In the genomic region with DNA sequence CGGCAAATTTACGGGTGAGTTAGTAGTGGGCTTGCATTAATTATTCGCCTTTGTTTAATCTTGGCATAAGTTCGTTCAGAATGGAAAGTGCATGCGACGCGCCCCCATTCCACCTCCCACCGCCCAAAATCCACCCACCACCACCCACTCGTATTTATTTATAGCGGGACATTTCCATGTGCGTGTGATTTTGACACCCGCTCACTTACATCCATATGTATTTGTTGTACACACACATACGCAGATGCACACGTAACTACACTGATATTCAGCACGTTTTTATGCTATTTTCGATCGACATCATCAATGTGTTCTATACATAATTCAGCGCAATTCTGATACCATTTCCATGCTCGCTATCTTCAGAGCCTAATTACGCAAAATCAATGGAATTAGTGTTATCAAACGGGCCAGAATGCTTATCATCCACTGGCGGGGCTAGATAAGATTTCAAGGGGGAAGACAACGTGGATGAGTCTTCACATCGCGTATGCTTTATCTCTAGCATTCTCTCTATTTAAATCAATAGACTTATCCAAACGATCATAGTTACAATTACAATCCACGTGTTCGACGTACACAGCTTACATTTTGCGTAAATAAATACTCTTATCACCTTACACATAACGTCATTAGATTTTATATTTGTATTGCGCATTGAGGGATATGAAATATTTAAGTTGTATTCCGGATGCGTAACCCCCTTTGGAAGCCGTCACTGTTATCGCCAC, we compare ENCODE assay signal across 1 fruit fly cellular context.
A peak's percentile ranks its signal among the peaks of the same experiment; 100 is the strongest.
TF ChIP-seq lines count a peak whose summit lies in the region.

No protein-coding gene starts in this region.

TF ChIP-seq in whole organism, embryonic, 481 proteins besides CTCF, POLR2A, EP300 and RAD21 (continued from another document and continues in another):
- TF ChIP-seq CG9437 (GFP tag; optimal IDR thresholded peaks at IDR 0.05; lab: Kevin White, UChicago): peak; percentile 19
- no peak for TF ChIP-seq tin (GFP tag; optimal IDR thresholded peaks at IDR 0.05; lab: Kevin White, UChicago)
- no peak for TF ChIP-seq CG11093 (GFP tag; IDR thresholded peaks at IDR 0.05; lab: Robert Waterston, UW)
- no peak for TF ChIP-seq br (optimal IDR thresholded peaks at IDR 0.05; lab: Kevin White, UChicago)
- TF ChIP-seq Jarid2 (GFP tag; optimal IDR thresholded peaks at IDR 0.05; lab: Kevin White, UChicago): no peak
- no peak for TF ChIP-seq CG18764 (GFP tag; optimal IDR thresholded peaks at IDR 0.05; lab: Kevin White, UChicago)
- TF ChIP-seq bsh (GFP tag; optimal IDR thresholded peaks at IDR 0.05; lab: Kevin White, UChicago): no peak
- no peak for TF ChIP-seq sna (GFP tag; IDR thresholded peaks at IDR 0.05; lab: Robert Waterston, UW; ENCODE audit: partially characterized antibody)
- peak; percentile 42 for TF ChIP-seq CG7839 (tag; optimal IDR thresholded peaks at IDR 0.05; lab: Kevin White, UChicago)
- peak; percentile 3 for TF ChIP-seq CG15601 (tag; optimal IDR thresholded peaks at IDR 0.05; lab: Kevin White, UChicago)
- TF ChIP-seq crp (GFP tag; optimal IDR thresholded peaks at IDR 0.05; lab: Kevin White, UChicago): no peak
- no peak for TF ChIP-seq hb (GFP tag; IDR thresholded peaks at IDR 0.05; lab: Robert Waterston, UW; ENCODE audit: partially characterized antibody)
- TF ChIP-seq chm (GFP tag; IDR thresholded peaks at IDR 0.05; lab: Robert Waterston, UW): no peak
- peak; percentile 51 for TF ChIP-seq Side (GFP tag; optimal IDR thresholded peaks at IDR 0.05; lab: Kevin White, UChicago)
- TF ChIP-seq Scr (GFP tag; IDR thresholded peaks at IDR 0.05; lab: Robert Waterston, UW; ENCODE audit: partially characterized antibody): no peak
- TF ChIP-seq inv (GFP tag; IDR thresholded peaks at IDR 0.05; lab: Robert Waterston, UW; ENCODE audit: partially characterized antibody): no peak
- no peak for TF ChIP-seq Ets97D (GFP tag; optimal IDR thresholded peaks at IDR 0.05; lab: Kevin White, UChicago)
- TF ChIP-seq Hr39 (optimal IDR thresholded peaks at IDR 0.05; lab: Kevin White, UChicago): no peak
- TF ChIP-seq hth (optimal IDR thresholded peaks at IDR 0.05; lab: Kevin White, UChicago): no peak
- TF ChIP-seq CG2199 (GFP tag; IDR thresholded peaks at IDR 0.05; lab: Robert Waterston, UW): 0 out of 3 replicates have a peak, but pooled peaks have one; percentile 37
- TF ChIP-seq scrt (GFP tag; optimal IDR thresholded peaks at IDR 0.05; lab: Kevin White, UChicago): peak; percentile 46
- TF ChIP-seq CG6272 (GFP tag; IDR thresholded peaks at IDR 0.05; lab: Robert Waterston, UW): no peak
- TF ChIP-seq lmd (GFP tag; IDR thresholded peaks at IDR 0.05; lab: Robert Waterston, UW): peak; percentile 30; the same call in 1 of the 2 replicates
- TF ChIP-seq corto (GFP tag; optimal IDR thresholded peaks at IDR 0.05; lab: Kevin White, UChicago): no peak
- TF ChIP-seq Nf-YB (GFP tag; optimal IDR thresholded peaks at IDR 0.05; lab: Kevin White, UChicago): no peak
- no peak for TF ChIP-seq ac (GFP tag; optimal IDR thresholded peaks at IDR 0.05; lab: Kevin White, UChicago)
- no peak for TF ChIP-seq Poxn (GFP tag; IDR thresholded peaks at IDR 0.05; lab: Robert Waterston, UW)
- no peak for TF ChIP-seq CG17612 (GFP tag; IDR thresholded peaks at IDR 0.05; lab: Robert Waterston, UW)
- TF ChIP-seq CG18619 (GFP tag; optimal IDR thresholded peaks at IDR 0.05; lab: Kevin White, UChicago): peak; percentile 56
- TF ChIP-seq Dfd (GFP tag; optimal IDR thresholded peaks at IDR 0.05; lab: Kevin White, UChicago): no peak
- TF ChIP-seq abd-A (tag; optimal IDR thresholded peaks at IDR 0.05; lab: Kevin White, UChicago): no peak
- TF ChIP-seq CG12299 (tag; optimal IDR thresholded peaks at IDR 0.05; lab: Kevin White, UChicago): no peak
- peak; percentile 88 for TF ChIP-seq sr (GFP tag; IDR thresholded peaks at IDR 0.05; lab: Robert Waterston, UW)
- TF ChIP-seq trem (tag; optimal IDR thresholded peaks at IDR 0.05; lab: Kevin White, UChicago): no peak
- TF ChIP-seq Mrtf (GFP tag; IDR thresholded peaks at IDR 0.05; lab: Robert Waterston, UW): no peak
- no peak for TF ChIP-seq crc (GFP tag; optimal IDR thresholded peaks at IDR 0.05; lab: Kevin White, UChicago)
- TF ChIP-seq mld (GFP tag; IDR thresholded peaks at IDR 0.05; lab: Robert Waterston, UW; ENCODE audit: partially characterized antibody): no peak
- peak; percentile 14 for TF ChIP-seq ems (GFP tag; optimal IDR thresholded peaks at IDR 0.05; lab: Kevin White, UChicago)
- TF ChIP-seq Rfx (GFP tag; IDR thresholded peaks at IDR 0.05; lab: Robert Waterston, UW): no peak
- no peak for TF ChIP-seq ken (GFP tag; IDR thresholded peaks at IDR 0.05; lab: Robert Waterston, UW)
- no peak for TF ChIP-seq dmrt11E (tag; optimal IDR thresholded peaks at IDR 0.05; lab: Kevin White, UChicago)
- peak; percentile 17 for TF ChIP-seq CG8359 (GFP tag; optimal IDR thresholded peaks at IDR 0.05; lab: Kevin White, UChicago; ENCODE audit: borderline replicate concordance)
- peak; percentile 38 for TF ChIP-seq HLH54F (GFP tag; optimal IDR thresholded peaks at IDR 0.05; lab: Kevin White, UChicago)
- TF ChIP-seq ab (GFP tag; optimal IDR thresholded peaks at IDR 0.05; lab: Kevin White, UChicago): no peak
- no peak for TF ChIP-seq BtbVII (GFP tag; optimal IDR thresholded peaks at IDR 0.05; lab: Kevin White, UChicago)
- no peak for TF ChIP-seq gce (GFP tag; IDR thresholded peaks at IDR 0.05; lab: Robert Waterston, UW)
- no peak for TF ChIP-seq pfk (GFP tag; optimal IDR thresholded peaks at IDR 0.05; lab: Kevin White, UChicago)
- TF ChIP-seq CG5245 (GFP tag; optimal IDR thresholded peaks at IDR 0.05; lab: Kevin White, UChicago): no peak
- TF ChIP-seq D (optimal IDR thresholded peaks at IDR 0.05; lab: Kevin White, UChicago): no peak
- TF ChIP-seq D (GFP tag; optimal IDR thresholded peaks at IDR 0.05; lab: Kevin White, UChicago): no peak
- no peak for TF ChIP-seq CG14050 (GFP tag; IDR thresholded peaks at IDR 0.05; lab: Robert Waterston, UW)
- no peak for TF ChIP-seq Drgx (GFP tag; IDR thresholded peaks at IDR 0.05; lab: Robert Waterston, UW)
- TF ChIP-seq Ravus (GFP tag; IDR thresholded peaks at IDR 0.05; lab: Robert Waterston, UW): no peak
- peak; percentile 23 for TF ChIP-seq Oli (tag; optimal IDR thresholded peaks at IDR 0.05; lab: Kevin White, UChicago)
- no peak for TF ChIP-seq CG7357 (GFP tag; IDR thresholded peaks at IDR 0.05; lab: Robert Waterston, UW)
- no peak for TF ChIP-seq Mes4 (GFP tag; optimal IDR thresholded peaks at IDR 0.05; lab: Kevin White, UChicago)
- TF ChIP-seq CG9932 (GFP tag; IDR thresholded peaks at IDR 0.05; lab: Robert Waterston, UW): peak; percentile 19; the same call in 1 of the 2 replicates
- peak; percentile 66 for TF ChIP-seq CG10543 (GFP tag; optimal IDR thresholded peaks at IDR 0.05; lab: Kevin White, UChicago)
- no peak for TF ChIP-seq nom (GFP tag; optimal IDR thresholded peaks at IDR 0.05; lab: Kevin White, UChicago)
- TF ChIP-seq CG32532 (GFP tag; IDR thresholded peaks at IDR 0.05; lab: Robert Waterston, UW): peak; percentile 49; the same call in 1 of the 2 replicates
- no peak for TF ChIP-seq gfzf (GFP tag; optimal IDR thresholded peaks at IDR 0.05; lab: Kevin White, UChicago)
- no peak for TF ChIP-seq CG10431 (GFP tag; optimal IDR thresholded peaks at IDR 0.05; lab: Kevin White, UChicago)
- TF ChIP-seq CG8478 (optimal IDR thresholded peaks at IDR 0.05; lab: Kevin White, UChicago): no peak
- no peak for TF ChIP-seq Doc2 (GFP tag; IDR thresholded peaks at IDR 0.05; lab: Robert Waterston, UW)
- TF ChIP-seq tx (GFP tag; optimal IDR thresholded peaks at IDR 0.05; lab: Kevin White, UChicago): no peak
- no peak for TF ChIP-seq CG14667 (GFP tag; IDR thresholded peaks at IDR 0.05; lab: Robert Waterston, UW)
- no peak for TF ChIP-seq CG4282 (GFP tag; optimal IDR thresholded peaks at IDR 0.05; lab: Kevin White, UChicago)
- peak; percentile 44; the same call in 2 of the 3 replicates for TF ChIP-seq row (GFP tag; IDR thresholded peaks at IDR 0.05; lab: Robert Waterston, UW)
- TF ChIP-seq MBD-R2 (GFP tag; IDR thresholded peaks at IDR 0.05; lab: Robert Waterston, UW): no peak
- no peak for TF ChIP-seq Hey (tag; optimal IDR thresholded peaks at IDR 0.05; lab: Kevin White, UChicago)
- no peak for TF ChIP-seq CG17802 (tag; optimal IDR thresholded peaks at IDR 0.05; lab: Kevin White, UChicago)
- TF ChIP-seq D19B (GFP tag; optimal IDR thresholded peaks at IDR 0.05; lab: Kevin White, UChicago): peak; percentile 54
- peak; percentile 36 for TF ChIP-seq Asciz (GFP tag; optimal IDR thresholded peaks at IDR 0.05; lab: Kevin White, UChicago)
- TF ChIP-seq Atf-2 (GFP tag; optimal IDR thresholded peaks at IDR 0.05; lab: Kevin White, UChicago): peak; percentile 5
- no peak for TF ChIP-seq CG8089 (GFP tag; optimal IDR thresholded peaks at IDR 0.05; lab: Kevin White, UChicago)
- TF ChIP-seq tio (GFP tag; optimal IDR thresholded peaks at IDR 0.05; lab: Kevin White, UChicago): no peak
- TF ChIP-seq toy (GFP tag; IDR thresholded peaks at IDR 0.05; lab: Robert Waterston, UW): 0 out of 2 replicates have a peak, but pooled peaks have one; percentile 22
- TF ChIP-seq ewg (GFP tag; optimal IDR thresholded peaks at IDR 0.05; lab: Kevin White, UChicago): no peak
- TF ChIP-seq CG10959 (GFP tag; IDR thresholded peaks at IDR 0.05; lab: Robert Waterston, UW): no peak
- no peak for TF ChIP-seq en (GFP tag; optimal IDR thresholded peaks at IDR 0.05; lab: Kevin White, UChicago)
- TF ChIP-seq CG14965 (GFP tag; optimal IDR thresholded peaks at IDR 0.05; lab: Kevin White, UChicago; ENCODE audit: borderline replicate concordance): no peak
- TF ChIP-seq Blimp-1 (GFP tag; optimal IDR thresholded peaks at IDR 0.05; lab: Kevin White, UChicago): no peak
- TF ChIP-seq ase (GFP tag; IDR thresholded peaks at IDR 0.05; lab: Robert Waterston, UW): no peak
- TF ChIP-seq Gug (GFP tag; IDR thresholded peaks at IDR 0.05; lab: Robert Waterston, UW): no peak
- TF ChIP-seq CHES-1-like (GFP tag; optimal IDR thresholded peaks at IDR 0.05; lab: Kevin White, UChicago): peak; percentile 23
- TF ChIP-seq zfh2 (GFP tag; optimal IDR thresholded peaks at IDR 0.05; lab: Kevin White, UChicago): peak; percentile 58
- no peak for TF ChIP-seq run (tag; optimal IDR thresholded peaks at IDR 0.05; lab: Kevin White, UChicago)
- TF ChIP-seq kah (GFP tag; optimal IDR thresholded peaks at IDR 0.05; lab: Kevin White, UChicago): no peak
- TF ChIP-seq Usf (GFP tag; optimal IDR thresholded peaks at IDR 0.05; lab: Kevin White, UChicago): peak; percentile 40
- TF ChIP-seq CG30403 (GFP tag; optimal IDR thresholded peaks at IDR 0.05; lab: Kevin White, UChicago): peak; percentile 45
- peak; percentile 53; the same call in 2 of the 3 replicates for TF ChIP-seq CG17361 (GFP tag; IDR thresholded peaks at IDR 0.05; lab: Robert Waterston, UW)
- TF ChIP-seq CG15696 (tag; optimal IDR thresholded peaks at IDR 0.05; lab: Kevin White, UChicago): peak; percentile 38
- TF ChIP-seq gsb-n (tag; optimal IDR thresholded peaks at IDR 0.05; lab: Kevin White, UChicago): no peak
- no peak for TF ChIP-seq CG11560 (tag; IDR thresholded peaks at IDR 0.05; lab: Robert Waterston, UW)
- peak; percentile 63; the same call in 2 of the 3 replicates for TF ChIP-seq CG11695 (GFP tag; IDR thresholded peaks at IDR 0.05; lab: Robert Waterston, UW)
- TF ChIP-seq mirr (GFP tag; optimal IDR thresholded peaks at IDR 0.05; lab: Kevin White, UChicago): peak; percentile 87
- no peak for TF ChIP-seq sc (optimal IDR thresholded peaks at IDR 0.05; lab: Kevin White, UChicago)
- no peak for TF ChIP-seq sc (GFP tag; optimal IDR thresholded peaks at IDR 0.05; lab: Kevin White, UChicago)
- peak; percentile 48 for TF ChIP-seq CG15011 (GFP tag; optimal IDR thresholded peaks at IDR 0.05; lab: Kevin White, UChicago)
- peak; percentile 39 for TF ChIP-seq CG18262 (tag; optimal IDR thresholded peaks at IDR 0.05; lab: Kevin White, UChicago)
- no peak for TF ChIP-seq CG3726 (GFP tag; IDR thresholded peaks at IDR 0.05; lab: Robert Waterston, UW)
- TF ChIP-seq NC2β (GFP tag; optimal IDR thresholded peaks at IDR 0.05; lab: Kevin White, UChicago): no peak
- TF ChIP-seq Abd-B (GFP tag; optimal IDR thresholded peaks at IDR 0.05; lab: Kevin White, UChicago): peak; percentile 15
- peak; percentile 7 for TF ChIP-seq CG11723 (GFP tag; optimal IDR thresholded peaks at IDR 0.05; lab: Kevin White, UChicago)
- no peak for TF ChIP-seq eve (GFP tag; optimal IDR thresholded peaks at IDR 0.05; lab: Kevin White, UChicago)
- no peak for TF ChIP-seq twi (tag; optimal IDR thresholded peaks at IDR 0.05; lab: Kevin White, UChicago)
- no peak for TF ChIP-seq CG17912 (GFP tag; optimal IDR thresholded peaks at IDR 0.05; lab: Kevin White, UChicago)
- peak; percentile 27 for TF ChIP-seq eyg (GFP tag; optimal IDR thresholded peaks at IDR 0.05; lab: Kevin White, UChicago)
- peak; percentile 19 for TF ChIP-seq repo (GFP tag; optimal IDR thresholded peaks at IDR 0.05; lab: Kevin White, UChicago)
- TF ChIP-seq CG10462 (GFP tag; optimal IDR thresholded peaks at IDR 0.05; lab: Kevin White, UChicago): no peak
- TF ChIP-seq esg (GFP tag; conservative IDR thresholded peaks at IDR 0.05; lab: Robert Waterston, UW): no peak
- TF ChIP-seq jing (GFP tag; optimal IDR thresholded peaks at IDR 0.05; lab: Kevin White, UChicago): no peak
- no peak for TF ChIP-seq ap (GFP tag; IDR thresholded peaks at IDR 0.05; lab: Robert Waterston, UW)
- TF ChIP-seq btn (GFP tag; optimal IDR thresholded peaks at IDR 0.05; lab: Kevin White, UChicago): no peak
- no peak for TF ChIP-seq bbx (GFP tag; IDR thresholded peaks at IDR 0.05; lab: Robert Waterston, UW; ENCODE audit: partially characterized antibody)
- no peak for TF ChIP-seq slou (GFP tag; optimal IDR thresholded peaks at IDR 0.05; lab: Kevin White, UChicago)
- TF ChIP-seq bab2 (GFP tag; optimal IDR thresholded peaks at IDR 0.05; lab: Kevin White, UChicago): peak; percentile 46
- no peak for TF ChIP-seq h (optimal IDR thresholded peaks at IDR 0.05; lab: Kevin White, UChicago)
- no peak for TF ChIP-seq Camta (GFP tag; optimal IDR thresholded peaks at IDR 0.05; lab: Kevin White, UChicago)
- TF ChIP-seq CG2875 (GFP tag; optimal IDR thresholded peaks at IDR 0.05; lab: Kevin White, UChicago): peak; percentile 25
- TF ChIP-seq maf-S (GFP tag; optimal IDR thresholded peaks at IDR 0.05; lab: Kevin White, UChicago): peak; percentile 1
- TF ChIP-seq CG2678 (tag; optimal IDR thresholded peaks at IDR 0.05; lab: Kevin White, UChicago): peak; percentile 79
- no peak for TF ChIP-seq CG12942 (GFP tag; optimal IDR thresholded peaks at IDR 0.05; lab: Kevin White, UChicago)
- TF ChIP-seq crol (GFP tag; IDR thresholded peaks at IDR 0.05; lab: Robert Waterston, UW): no peak
- TF ChIP-seq pita (GFP tag; optimal IDR thresholded peaks at IDR 0.05; lab: Kevin White, UChicago): no peak
- TF ChIP-seq Dp (GFP tag; optimal IDR thresholded peaks at IDR 0.05; lab: Kevin White, UChicago): no peak
- peak; percentile 7 for TF ChIP-seq dm (GFP tag; optimal IDR thresholded peaks at IDR 0.05; lab: Kevin White, UChicago)
